Fruit fly (Drosophila melanogaster): ENCODE results near the gene CG4199.
A peak's percentile ranks its signal among the peaks of the same experiment; 100 is the strongest.

The CG4199 gene

dm6 chrX:2087501-2087900, 14.2 kb upstream of the CG4199 start (continued):
- no peak for TF ChIP-seq CG11560 (tag; IDR thresholded peaks at IDR 0.05)
- TF ChIP-seq CG4854 (GFP tag; optimal IDR thresholded peaks at IDR 0.05), result no peak
- peak; percentile 99 for TF ChIP-seq CG6254 (GFP tag; optimal IDR thresholded peaks at IDR 0.05)
- no peak; the same call in 2 of the 3 replicates for TF ChIP-seq sr (GFP tag; IDR thresholded peaks at IDR 0.05)
- TF ChIP-seq CG14860 (GFP tag; IDR thresholded peaks at IDR 0.05; ENCODE audit: partially characterized antibody), result no peak
- no peak for TF ChIP-seq TFAM (GFP tag; optimal IDR thresholded peaks at IDR 0.05)
- peak; percentile 50; the same call in 1 of the 3 replicates for TF ChIP-seq CG2889 (GFP tag; IDR thresholded peaks at IDR 0.05)
- TF ChIP-seq sug (tag; optimal IDR thresholded peaks at IDR 0.05), result no peak
- TF ChIP-seq prd (optimal IDR thresholded peaks at IDR 0.05), result no peak
- peak; percentile 82 for TF ChIP-seq prd (GFP tag; IDR thresholded peaks at IDR 0.05)
- TF ChIP-seq CG30403 (GFP tag; optimal IDR thresholded peaks at IDR 0.05), result peak; percentile 55
- peak; percentile 12 for TF ChIP-seq CG5180 (GFP tag; optimal IDR thresholded peaks at IDR 0.05)
- TF ChIP-seq CG15269 (tag; optimal IDR thresholded peaks at IDR 0.05), result peak; percentile 74
- TF ChIP-seq CG12219 (GFP tag; optimal IDR thresholded peaks at IDR 0.05), result peak; percentile 28
- peak; percentile 53; the same call in 1 of the 3 replicates for TF ChIP-seq CG11695 (GFP tag; IDR thresholded peaks at IDR 0.05)
- peak; percentile 65 for TF ChIP-seq CG4707 (GFP tag; optimal IDR thresholded peaks at IDR 0.05)
- peak; percentile 27 for TF ChIP-seq CG10462 (GFP tag; optimal IDR thresholded peaks at IDR 0.05)
- no peak for TF ChIP-seq pfk (GFP tag; optimal IDR thresholded peaks at IDR 0.05)
- TF ChIP-seq az2 (GFP tag; optimal IDR thresholded peaks at IDR 0.05), result peak; percentile 47
- no peak for TF ChIP-seq trem (tag; optimal IDR thresholded peaks at IDR 0.05)
- TF ChIP-seq CG6683 (GFP tag; optimal IDR thresholded peaks at IDR 0.05), result no peak
- TF ChIP-seq CG7745 (tag; optimal IDR thresholded peaks at IDR 0.05), result no peak
- TF ChIP-seq so (GFP tag; IDR thresholded peaks at IDR 0.05), result no peak
- TF ChIP-seq CG6175 (GFP tag; IDR thresholded peaks at IDR 0.05), result 0 out of 3 replicates have a peak, but pooled peaks have one; percentile 24
- TF ChIP-seq Fer1 (GFP tag; optimal IDR thresholded peaks at IDR 0.05), result peak; percentile 22
- TF ChIP-seq B-H1 (GFP tag; IDR thresholded peaks at IDR 0.05), result peak; percentile 52; the same call in 2 of the 3 replicates
- TF ChIP-seq Bdp1 (GFP tag; optimal IDR thresholded peaks at IDR 0.05), result no peak
- no peak for TF ChIP-seq NC2α (GFP tag; optimal IDR thresholded peaks at IDR 0.05)
- TF ChIP-seq CG17361 (GFP tag; IDR thresholded peaks at IDR 0.05), result peak; percentile 46; the same call in 1 of the 3 replicates
- TF ChIP-seq CG1024 (GFP tag; IDR thresholded peaks at IDR 0.05), result peak; percentile 45; the same call in 1 of the 2 replicates
- no peak for TF ChIP-seq Opbp (GFP tag; IDR thresholded peaks at IDR 0.05; ENCODE audit: partially characterized antibody)
- TF ChIP-seq CG9437 (GFP tag; optimal IDR thresholded peaks at IDR 0.05), result peak; percentile 24
- TF ChIP-seq sens-2 (GFP tag; IDR thresholded peaks at IDR 0.05), result no peak
- TF ChIP-seq ase (GFP tag; IDR thresholded peaks at IDR 0.05), result peak; percentile 63; the same call in 1 of the 3 replicates
- TF ChIP-seq dati (GFP tag; IDR thresholded peaks at IDR 0.05), result peak; percentile 60
- TF ChIP-seq Spps (tag; optimal IDR thresholded peaks at IDR 0.05), result no peak
- no peak for TF ChIP-seq CG10543 (GFP tag; optimal IDR thresholded peaks at IDR 0.05)
- TF ChIP-seq otp (GFP tag; IDR thresholded peaks at IDR 0.05), result 0 out of 3 replicates have a peak, but pooled peaks have one; percentile 41
- TF ChIP-seq CG18476 (GFP tag; optimal IDR thresholded peaks at IDR 0.05), result no peak
- TF ChIP-seq Atf3 (GFP tag; optimal IDR thresholded peaks at IDR 0.05), result peak; percentile 43
- TF ChIP-seq Dfd (GFP tag; optimal IDR thresholded peaks at IDR 0.05), result no peak
- 0 out of 2 replicates have a peak, but pooled peaks have one; percentile 25 for TF ChIP-seq CG16779 (GFP tag; IDR thresholded peaks at IDR 0.05)
- TF ChIP-seq Jarid2 (GFP tag; optimal IDR thresholded peaks at IDR 0.05), result no peak
- no peak for TF ChIP-seq eyg (GFP tag; optimal IDR thresholded peaks at IDR 0.05)
- TF ChIP-seq Asciz (GFP tag; optimal IDR thresholded peaks at IDR 0.05), result peak; percentile 45
- no peak for TF ChIP-seq CG8478 (optimal IDR thresholded peaks at IDR 0.05)
- peak; percentile 57 for TF ChIP-seq ranshi (GFP tag; IDR thresholded peaks at IDR 0.05)
- TF ChIP-seq Blimp-1 (GFP tag; optimal IDR thresholded peaks at IDR 0.05), result peak; percentile 49
- no peak for TF ChIP-seq maf-S (GFP tag; optimal IDR thresholded peaks at IDR 0.05)
- no peak for TF ChIP-seq Hr39 (optimal IDR thresholded peaks at IDR 0.05)
- TF ChIP-seq sc (optimal IDR thresholded peaks at IDR 0.05), result no peak
- TF ChIP-seq sc (GFP tag; optimal IDR thresholded peaks at IDR 0.05), result no peak

Data from whole organism, embryonic.